Fruit fly (Drosophila melanogaster) whole organism, embryonic: Measurements from ENCODE around the gene TFAM.
A peak's percentile ranks its signal among the peaks of the same experiment; 100 is the strongest.

Source experiments
- CG11398 ChIP-seq: fragments of 200-800 bp; sonication (Bioruptor generic); optimal IDR thresholded peaks from 2 replicates; lab custom pipeline; 2016; ENCODE audit warnings: missing biosample characterization, missing genetic modification characterization
- CG12104 ChIP-seq: fragments of 200-800 bp; sonication (Bioruptor generic); optimal IDR thresholded peaks from 3 replicates; lab custom pipeline; 2016; ENCODE audit warnings: missing biosample characterization, missing genetic modification characterization
- CG12219 ChIP-seq: fragments of 200-800 bp; sonication (Bioruptor generic); optimal IDR thresholded peaks from 3 replicates; lab custom pipeline; 2018; ENCODE audit warnings: missing biosample characterization, mild to moderate bottlenecking, missing genetic modification characterization
- CG12659 ChIP-seq: fragments of 200-800 bp; sonication (Bioruptor generic); optimal IDR thresholded peaks from 3 replicates; lab custom pipeline; 2017; ENCODE audit warnings: mild to moderate bottlenecking, missing biosample characterization, missing genetic modification reagents, missing genetic modification characterization
- CG13287 ChIP-seq: fragments of 200-800 bp; sonication (Bioruptor generic); IDR thresholded peaks from 2 replicates; pipeline ENCODE4 v1.3.6; 2022; ENCODE audit warnings: missing biosample characterization, missing genetic modification characterization; ENCODE audit not compliant: partially characterized antibody
- CG14050 ChIP-seq: fragments of 200-800 bp; sonication (Bioruptor generic); IDR thresholded peaks from 3 replicates; pipeline ENCODE4 v1.3.6; 2022; ENCODE audit warnings: missing biosample characterization, missing genetic modification characterization
- CG14710 ChIP-seq: fragments of 200-800 bp; sonication (Bioruptor generic); optimal IDR thresholded peaks from 3 replicates; lab custom pipeline; 2019; ENCODE audit warnings: missing biosample characterization, mild to moderate bottlenecking, missing genetic modification characterization, moderate library complexity
- CG15696 ChIP-seq: fragments of 200-800 bp; sonication (Bioruptor generic); optimal IDR thresholded peaks from 2 replicates; lab custom pipeline; 2019; ENCODE audit warnings: missing biosample characterization, mild to moderate bottlenecking, missing genetic modification characterization, moderate library complexity
- CG1603 ChIP-seq: fragments of 200-800 bp; sonication (Bioruptor generic); optimal IDR thresholded peaks from 2 replicates; lab custom pipeline; 2019; ENCODE audit warnings: missing biosample characterization, mild to moderate bottlenecking, missing genetic modification characterization, moderate library complexity
- CG1647 ChIP-seq: fragments of 200-800 bp; sonication (Bioruptor generic); optimal IDR thresholded peaks from 3 replicates; lab custom pipeline; 2016; ENCODE audit warnings: missing biosample characterization, missing genetic modification characterization
- CG3065 ChIP-seq: fragments of 200-800 bp; sonication (Bioruptor generic); optimal IDR thresholded peaks from 2 replicates; lab custom pipeline; 2016; ENCODE audit warnings: missing biosample characterization, missing genetic modification characterization
- CG31224 ChIP-seq: fragments of 200-800 bp; sonication (Bioruptor generic); IDR thresholded peaks from 2 replicates; pipeline ENCODE4 v1.3.6; 2022; ENCODE audit warnings: missing biosample characterization, missing genetic modification characterization
- CG32532 ChIP-seq: fragments of 200-800 bp; sonication (Bioruptor generic); IDR thresholded peaks from 2 replicates; pipeline ENCODE4 v1.3.6; 2022; ENCODE audit warnings: missing biosample characterization, missing genetic modification characterization
- CG4854 ChIP-seq: fragments of 200-800 bp; sonication (Bioruptor generic); optimal IDR thresholded peaks from 2 replicates; lab custom pipeline; 2016; ENCODE audit warnings: missing biosample characterization, missing genetic modification characterization, inconsistent platforms
- CG5180 ChIP-seq: fragments of 200-800 bp; sonication (Bioruptor generic); optimal IDR thresholded peaks from 3 replicates; lab custom pipeline; 2017; ENCODE audit warnings: missing biosample characterization, missing genetic modification characterization, mild to moderate bottlenecking, moderate library complexity, missing genetic modification reagents
- CG5953 ChIP-seq: fragments of 200-800 bp; sonication (Bioruptor generic); IDR thresholded peaks from 2 replicates; pipeline ENCODE4 v1.3.6; 2022; ENCODE audit warnings: missing biosample characterization, missing genetic modification characterization
- CG6254 ChIP-seq: fragments of 200-800 bp; sonication (Bioruptor generic); optimal IDR thresholded peaks from 3 replicates; lab custom pipeline; 2017; ENCODE audit warnings: mild to moderate bottlenecking, missing biosample characterization, missing genetic modification reagents, missing genetic modification characterization
- CG7357 ChIP-seq: fragments of 200-800 bp; sonication (Bioruptor generic); IDR thresholded peaks from 3 replicates; pipeline ENCODE4 v1.3.6; 2022; ENCODE audit warnings: missing biosample characterization, missing genetic modification characterization
- CG7556 ChIP-seq: fragments of 200-800 bp; sonication (Bioruptor generic); optimal IDR thresholded peaks from 2 replicates; lab custom pipeline; 2017; ENCODE audit warnings: missing biosample characterization, mild to moderate bottlenecking, missing genetic modification characterization
- CG7786 ChIP-seq: fragments of 200-800 bp; sonication (Bioruptor generic); optimal IDR thresholded peaks from 2 replicates; lab custom pipeline; 2016; ENCODE audit warnings: missing biosample characterization, missing genetic modification characterization
- CG7928 ChIP-seq: fragments of 200-800 bp; sonication (Bioruptor generic); optimal IDR thresholded peaks from 2 replicates; lab custom pipeline; 2017; ENCODE audit warnings: missing biosample characterization, mild to moderate bottlenecking, missing genetic modification characterization
- CG8765 ChIP-seq: fragments of 200-800 bp; sonication (Bioruptor generic); IDR thresholded peaks from 2 replicates; pipeline ENCODE4 v1.3.6; 2022; ENCODE audit warnings: missing biosample characterization, missing genetic modification characterization
- CG9215 ChIP-seq: fragments of 200-800 bp; sonication (Bioruptor generic); IDR thresholded peaks from 2 replicates; pipeline ENCODE4 v1.3.6; 2022; ENCODE audit warnings: missing biosample characterization, missing genetic modification characterization
- CG9727 ChIP-seq: fragments of 200-800 bp; sonication (Bioruptor generic); optimal IDR thresholded peaks from 3 replicates; lab custom pipeline; 2017; ENCODE audit warnings: missing biosample characterization, mild to moderate bottlenecking, missing genetic modification characterization
- CG9817 ChIP-seq: fragments of 200-800 bp; sonication (Bioruptor generic); optimal IDR thresholded peaks from 2 replicates; lab custom pipeline; 2018; ENCODE audit warnings: missing biosample characterization, mild to moderate bottlenecking, missing genetic modification characterization, moderate library complexity
- Dref ChIP-seq: fragments of 200-800 bp; sonication (Bioruptor generic); IDR thresholded peaks from 2 replicates; pipeline ENCODE4 v1.3.6; 2022; ENCODE audit warnings: missing biosample characterization, missing genetic modification characterization
- Fer1 ChIP-seq: fragments of 200-800 bp; sonication (Bioruptor generic); optimal IDR thresholded peaks from 2 replicates; lab custom pipeline; 2017; ENCODE audit warnings: missing biosample characterization, mild to moderate bottlenecking, missing genetic modification characterization
- HmgD ChIP-seq: fragments of 200-800 bp; sonication (Bioruptor generic); optimal IDR thresholded peaks from 3 replicates; lab custom pipeline; 2016; ENCODE audit warnings: missing biosample characterization, missing genetic modification characterization
- HmgZ ChIP-seq: fragments of 200-800 bp; sonication (Bioruptor generic); optimal IDR thresholded peaks from 2 replicates; lab custom pipeline; 2018; ENCODE audit warnings: missing biosample characterization, mild to moderate bottlenecking, missing genetic modification characterization
- Jarid2 ChIP-seq: fragments of 200-800 bp; sonication (Bioruptor generic); optimal IDR thresholded peaks from 3 replicates; lab custom pipeline; 2017; ENCODE audit warnings: mild to moderate bottlenecking, missing biosample characterization, missing genetic modification reagents, missing genetic modification characterization
- Oli ChIP-seq: fragments of 200-800 bp; sonication (Bioruptor generic); optimal IDR thresholded peaks from 2 replicates; lab custom pipeline; 2018; ENCODE audit warnings: missing biosample characterization, mild to moderate bottlenecking, missing genetic modification characterization, moderate library complexity
- cg ChIP-seq: fragments of 200-800 bp; sonication (Bioruptor generic); optimal IDR thresholded peaks from 3 replicates; lab custom pipeline; 2019; ENCODE audit warnings: missing biosample characterization, mild to moderate bottlenecking, missing genetic modification characterization, moderate library complexity
- cwo ChIP-seq: fragments of 200-800 bp; sonication (Bioruptor generic); optimal IDR thresholded peaks from 3 replicates; lab custom pipeline; 2017; ENCODE audit warnings: missing biosample characterization, missing genetic modification characterization, mild to moderate bottlenecking, moderate library complexity, missing genetic modification reagents
- danr ChIP-seq: fragments of 200-800 bp; sonication (Bioruptor generic); IDR thresholded peaks from 2 replicates; pipeline ENCODE4 v1.3.6; 2022; ENCODE audit warnings: missing biosample characterization, missing genetic modification characterization
- exex ChIP-seq: fragments of 200-800 bp; sonication (Bioruptor generic); optimal IDR thresholded peaks from 4 replicates; lab custom pipeline; 2018; ENCODE audit warnings: missing biosample characterization, mild to moderate bottlenecking, missing genetic modification characterization, moderate library complexity
- gce ChIP-seq: fragments of 200-800 bp; sonication (Bioruptor generic); IDR thresholded peaks from 3 replicates; pipeline ENCODE4 v1.3.6; 2022; ENCODE audit warnings: missing biosample characterization, missing genetic modification characterization
- gsb ChIP-seq: fragments of 200-800 bp; sonication (Bioruptor generic); IDR thresholded peaks from 2 replicates; pipeline ENCODE4 v1.3.6; 2022; ENCODE audit warnings: missing biosample characterization, missing genetic modification characterization
- gt ChIP-seq: fragments of 200-800 bp; sonication (Bioruptor generic); IDR thresholded peaks from 2 replicates; pipeline ENCODE4 v1.3.6; 2022; ENCODE audit warnings: missing biosample characterization, missing genetic modification characterization
- ham ChIP-seq: fragments of 200-800 bp; sonication (Bioruptor generic); IDR thresholded peaks from 2 replicates; pipeline ENCODE4 v1.3.6; 2022; ENCODE audit warnings: missing biosample characterization, missing genetic modification characterization
- lmd ChIP-seq: fragments of 200-800 bp; sonication (Bioruptor generic); IDR thresholded peaks from 2 replicates; pipeline ENCODE4 v1.3.6; 2022; ENCODE audit warnings: missing biosample characterization, missing genetic modification characterization
- mam ChIP-seq: fragments of 200-800 bp; sonication (Bioruptor generic); optimal IDR thresholded peaks from 3 replicates; lab custom pipeline; 2016; ENCODE audit warnings: missing biosample characterization, missing genetic modification characterization
- mld ChIP-seq: fragments of 200-800 bp; sonication (Bioruptor generic); IDR thresholded peaks from 3 replicates; pipeline ENCODE4 v1.3.6; 2022; ENCODE audit warnings: missing biosample characterization, missing genetic modification characterization; ENCODE audit not compliant: partially characterized antibody
- odd ChIP-seq: fragments of 200-800 bp; sonication (Bioruptor generic); optimal IDR thresholded peaks from 2 replicates; lab custom pipeline; 2017; ENCODE audit warnings: missing biosample characterization, mild to moderate bottlenecking, missing genetic modification characterization
- pan ChIP-seq, 4 experiments: fragments of >200 bp in 3 of 4; fragments of 200-800 bp in 1 of 4; sonication (Bioruptor generic) in 1 of 4; optimal IDR thresholded peaks in 3 of 4; IDR thresholded peaks in 1 of 4; 2 replicates each; pipeline versions ENCODE4 v1.3.6 to Lab custom; 2017 to 2022; ENCODE audit warnings: missing biosample characterization in 2 of 4, missing genetic modification characterization in 2 of 4, mixed read lengths in 1 of 4
- rib ChIP-seq: fragments of 200-800 bp; sonication (Bioruptor generic); IDR thresholded peaks from 2 replicates; pipeline ENCODE4 v1.3.6; 2022; ENCODE audit warnings: missing biosample characterization, missing genetic modification characterization
- slp2 ChIP-seq: fragments of 200-800 bp; sonication (Bioruptor generic); optimal IDR thresholded peaks from 2 replicates; lab custom pipeline; 2016; ENCODE audit warnings: missing biosample characterization, missing genetic modification characterization
- stwl ChIP-seq: fragments of 200-800 bp; sonication (Bioruptor generic); optimal IDR thresholded peaks from 3 replicates; lab custom pipeline; 2018; ENCODE audit warnings: missing biosample characterization, mild to moderate bottlenecking, missing genetic modification characterization, moderate library complexity
- tgo ChIP-seq: fragments of 200-800 bp; sonication (Bioruptor generic); IDR thresholded peaks from 3 replicates; pipeline ENCODE4 v1.3.6; 2022; ENCODE audit warnings: missing biosample characterization, missing genetic modification characterization
- trh ChIP-seq: fragments of 200-800 bp; sonication (Bioruptor generic); optimal IDR thresholded peaks from 2 replicates; lab custom pipeline; 2016; ENCODE audit warnings: missing biosample characterization, missing genetic modification characterization
- vnd ChIP-seq: fragments of 200-800 bp; sonication (Bioruptor generic); IDR thresholded peaks from 3 replicates; pipeline ENCODE4 v1.3.6; 2022; ENCODE audit warnings: missing biosample characterization, missing genetic modification characterization; ENCODE audit not compliant: partially characterized antibody
- zfh2 ChIP-seq: fragments of 200-800 bp; sonication (Bioruptor generic); optimal IDR thresholded peaks from 2 replicates; lab custom pipeline; 2016; ENCODE audit warnings: missing biosample characterization, missing genetic modification characterization

Gene TFAM

DNA sequence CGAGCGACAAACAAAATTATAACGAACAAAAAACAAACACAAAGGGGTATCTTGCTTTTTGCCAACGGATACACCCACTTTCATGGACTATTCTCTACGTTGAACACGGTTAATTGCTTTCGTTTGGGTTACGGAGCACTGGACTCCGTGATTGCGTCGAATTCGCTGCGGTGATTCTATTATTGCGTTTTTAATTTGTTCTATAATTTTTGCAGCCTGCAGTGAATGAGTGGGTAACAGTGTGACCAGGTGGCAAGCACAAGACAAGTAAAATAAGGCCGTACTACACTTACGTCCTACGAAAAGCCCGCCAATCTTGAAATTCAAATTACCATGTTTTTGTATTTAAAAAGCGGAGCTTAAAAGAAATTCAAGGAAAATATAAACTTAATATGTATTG lies 8.8 kb upstream of the TFAM start, which contains the start of gene CG16953 (continued):
- TF ChIP-seq CG4854: no peak
- no peak for TF ChIP-seq ham (GFP tag; lab: Robert Waterston, UW)
- no peak for TF ChIP-seq vnd (GFP tag; lab: Robert Waterston, UW)
- no peak for TF ChIP-seq CG5953 (GFP tag; lab: Robert Waterston, UW)
- TF ChIP-seq pan (optimal IDR thresholded peaks at IDR 0.05; lab: Kevin White, UChicago): no peak
- TF ChIP-seq pan (GFP tag; optimal IDR thresholded peaks at IDR 0.05 in 1 of 2, IDR thresholded peaks at IDR 0.05 in 1 of 2): no peak
- TF ChIP-seq CG1647 (GFP tag; lab: Kevin White, UChicago): no peak
- TF ChIP-seq Oli: no peak
- TF ChIP-seq cg (GFP tag; lab: Kevin White, UChicago): peak; percentile 2
- TF ChIP-seq CG8765 (GFP tag; lab: Robert Waterston, UW): no peak
- TF ChIP-seq CG6254 (GFP tag; lab: Kevin White, UChicago): no peak
- no peak for TF ChIP-seq danr (GFP tag; lab: Robert Waterston, UW)
- TF ChIP-seq slp2: no peak
- no peak for TF ChIP-seq gsb (GFP tag; lab: Robert Waterston, UW)
- no peak for TF ChIP-seq cwo (GFP tag; lab: Kevin White, UChicago)
- no peak for TF ChIP-seq mld
- no peak for TF ChIP-seq CG5180 (GFP tag; lab: Kevin White, UChicago)
- no peak for TF ChIP-seq CG3065 (GFP tag; lab: Kevin White, UChicago)
- no peak for TF ChIP-seq CG12104 (GFP tag; lab: Kevin White, UChicago)
- TF ChIP-seq CG14710: peak; percentile 24
- no peak for TF ChIP-seq CG15696 (tag; lab: Kevin White, UChicago)
- no peak for TF ChIP-seq CG7928 (GFP tag; lab: Kevin White, UChicago)
- no peak; the same call in 1 of the 2 replicates for TF ChIP-seq CG13287 (GFP tag; lab: Robert Waterston, UW)
- TF ChIP-seq CG7357: no peak
- TF ChIP-seq CG9215: no peak
- no peak for TF ChIP-seq gt (GFP tag; lab: Robert Waterston, UW)
- TF ChIP-seq odd (GFP tag; lab: Kevin White, UChicago): no peak
- TF ChIP-seq mam: no peak
- TF ChIP-seq CG9817 (tag; lab: Kevin White, UChicago): no peak
- TF ChIP-seq CG7556 (GFP tag; lab: Kevin White, UChicago): no peak
- no peak for TF ChIP-seq zfh2 (GFP tag; lab: Kevin White, UChicago)
- no peak for TF ChIP-seq HmgD
- no peak for TF ChIP-seq CG32532 (GFP tag; lab: Robert Waterston, UW)
- TF ChIP-seq CG14050 (GFP tag; lab: Robert Waterston, UW): no peak
- TF ChIP-seq lmd (GFP tag; lab: Robert Waterston, UW): no peak
- TF ChIP-seq CG12219 (GFP tag; lab: Kevin White, UChicago): no peak
- no peak for TF ChIP-seq rib (GFP tag; lab: Robert Waterston, UW)
- no peak for TF ChIP-seq CG11398 (GFP tag; lab: Kevin White, UChicago)
- no peak for TF ChIP-seq exex (tag; lab: Kevin White, UChicago)
- peak; percentile 4 for TF ChIP-seq Fer1 (GFP tag; lab: Kevin White, UChicago)
- no peak for TF ChIP-seq CG31224
- TF ChIP-seq CG12659 (GFP tag; lab: Kevin White, UChicago): peak; percentile 41
- TF ChIP-seq gce (GFP tag; lab: Robert Waterston, UW): no peak
- TF ChIP-seq HmgZ (tag; lab: Kevin White, UChicago): peak; percentile 35
- no peak for TF ChIP-seq CG7786
- TF ChIP-seq CG1603: peak; percentile 37
- no peak for TF ChIP-seq CG9727 (GFP tag; lab: Kevin White, UChicago)
- no peak for TF ChIP-seq tgo (GFP tag; lab: Robert Waterston, UW)
- TF ChIP-seq Dref (GFP tag; lab: Robert Waterston, UW): no peak
- TF ChIP-seq trh: no peak
- peak; percentile 46 for TF ChIP-seq stwl
- TF ChIP-seq Jarid2 (GFP tag; lab: Kevin White, UChicago): no peak
